Fruit fly (Drosophila melanogaster): Measurements from ENCODE around the gene CG9147.

Gene CG9147

dm6 chr2L:6024345-6024907, 41.4 kb upstream of the CG9147 start, which contains the start of gene CG9107 (continued):
- no peak for TF ChIP-seq CG3281 (GFP tag; optimal IDR thresholded peaks at IDR 0.05)
- no peak for TF ChIP-seq ro (GFP tag; IDR thresholded peaks at IDR 0.05)
- peak; percentile 68; the same call in 1 of the 2 replicates for TF ChIP-seq MBD-R2 (GFP tag; IDR thresholded peaks at IDR 0.05)
- TF ChIP-seq Hr51 (GFP tag; optimal IDR thresholded peaks at IDR 0.05), result no peak
- no peak for TF ChIP-seq CG15269 (tag; optimal IDR thresholded peaks at IDR 0.05)
- TF ChIP-seq CG32532 (GFP tag; IDR thresholded peaks at IDR 0.05), result no peak
- TF ChIP-seq Mes4 (GFP tag; optimal IDR thresholded peaks at IDR 0.05), result no peak
- TF ChIP-seq Bdp1 (GFP tag; optimal IDR thresholded peaks at IDR 0.05), result no peak
- TF ChIP-seq CG31441 (GFP tag; IDR thresholded peaks at IDR 0.05), result 0 out of 2 replicates have a peak, but pooled peaks have one; percentile 11
- TF ChIP-seq CG13123 (GFP tag; optimal IDR thresholded peaks at IDR 0.05), result no peak
- peak; percentile 25 for TF ChIP-seq YL-1 (GFP tag; optimal IDR thresholded peaks at IDR 0.05)
- no peak for TF ChIP-seq hbn (GFP tag; IDR thresholded peaks at IDR 0.05; ENCODE audit: partially characterized antibody)
- TF ChIP-seq Bteb2 (GFP tag; optimal IDR thresholded peaks at IDR 0.05), result no peak
- peak; percentile 78 for TF ChIP-seq Myb (GFP tag; optimal IDR thresholded peaks at IDR 0.05)
- TF ChIP-seq Camta (GFP tag; optimal IDR thresholded peaks at IDR 0.05), result no peak
- peak; percentile 34 for TF ChIP-seq CG10267 (tag; optimal IDR thresholded peaks at IDR 0.05)
- peak; percentile 92 for TF ChIP-seq pzg (GFP tag; optimal IDR thresholded peaks at IDR 0.05)
- no peak for TF ChIP-seq CG11696 (GFP tag; IDR thresholded peaks at IDR 0.05)
- no peak for TF ChIP-seq Hsf (GFP tag; optimal IDR thresholded peaks at IDR 0.05)
- no peak for TF ChIP-seq org-1 (GFP tag; optimal IDR thresholded peaks at IDR 0.05)
- no peak for TF ChIP-seq Chrac-16 (GFP tag; optimal IDR thresholded peaks at IDR 0.05)
- no peak for TF ChIP-seq CG10321 (GFP tag; IDR thresholded peaks at IDR 0.05)
- no peak for TF ChIP-seq eyg (GFP tag; optimal IDR thresholded peaks at IDR 0.05)
- no peak for TF ChIP-seq CG3726 (GFP tag; IDR thresholded peaks at IDR 0.05)
- TF ChIP-seq Fer3 (tag; optimal IDR thresholded peaks at IDR 0.05), result no peak
- no peak for TF ChIP-seq Taf1 (GFP tag; IDR thresholded peaks at IDR 0.05)
- no peak for TF ChIP-seq tx (GFP tag; optimal IDR thresholded peaks at IDR 0.05)
- TF ChIP-seq mirr (GFP tag; optimal IDR thresholded peaks at IDR 0.05), result no peak
- no peak for TF ChIP-seq Fer1 (GFP tag; optimal IDR thresholded peaks at IDR 0.05)
- peak; percentile 90 for TF ChIP-seq trem (tag; optimal IDR thresholded peaks at IDR 0.05)
- peak; percentile 69 for TF ChIP-seq Ets65A (GFP tag)
- no peak for TF ChIP-seq CG15601 (tag; optimal IDR thresholded peaks at IDR 0.05)
- TF ChIP-seq CG4820 (GFP tag; optimal IDR thresholded peaks at IDR 0.05), result no peak
- TF ChIP-seq sna (GFP tag; IDR thresholded peaks at IDR 0.05; ENCODE audit: partially characterized antibody), result no peak
- TF ChIP-seq CG17912 (GFP tag; optimal IDR thresholded peaks at IDR 0.05), result no peak
- no peak for TF ChIP-seq CG34376 (GFP tag; optimal IDR thresholded peaks at IDR 0.05)
- TF ChIP-seq CG32767 (GFP tag; IDR thresholded peaks at IDR 0.05), result no peak
- TF ChIP-seq HLH3B (GFP tag; IDR thresholded peaks at IDR 0.05), result no peak
- TF ChIP-seq Neu2 (GFP tag; optimal IDR thresholded peaks at IDR 0.05; ENCODE audit: borderline replicate concordance), result no peak
- TF ChIP-seq CG14667 (GFP tag; IDR thresholded peaks at IDR 0.05), result no peak
- no peak for TF ChIP-seq BtbVII (GFP tag; optimal IDR thresholded peaks at IDR 0.05)
- TF ChIP-seq CG15011 (GFP tag; optimal IDR thresholded peaks at IDR 0.05), result no peak
- TF ChIP-seq yki (optimal IDR thresholded peaks at IDR 0.05), result no peak
- no peak for TF ChIP-seq CG2889 (GFP tag; IDR thresholded peaks at IDR 0.05)
- no peak for TF ChIP-seq Sox100B (GFP tag; optimal IDR thresholded peaks at IDR 0.05)
- no peak for TF ChIP-seq vfl (GFP tag; optimal IDR thresholded peaks at IDR 0.05)
- TF ChIP-seq dan (GFP tag; IDR thresholded peaks at IDR 0.05), result no peak
- peak; percentile 25 for TF ChIP-seq Lhr (GFP tag; optimal IDR thresholded peaks at IDR 0.05)
- TF ChIP-seq ems (GFP tag; optimal IDR thresholded peaks at IDR 0.05), result no peak
- TF ChIP-seq CG6272 (GFP tag; IDR thresholded peaks at IDR 0.05), result no peak
- no peak for TF ChIP-seq pho (GFP tag; optimal IDR thresholded peaks at IDR 0.05)
- TF ChIP-seq Hey (tag; optimal IDR thresholded peaks at IDR 0.05), result no peak

Measured in whole organism, embryonic.